Worm (Caenorhabditis elegans) whole organism, late embryonic: Measurements from ENCODE around the gene F56D2.2.
A peak's percentile ranks its signal among the peaks of the same experiment; 100 is the strongest.

Source experiments
- C08G9.2 ChIP-seq: sonication (generic microtip); optimal IDR thresholded peaks from 2 replicates; lab custom pipeline; 2016; ENCODE audit warnings: mild to moderate bottlenecking, missing genetic modification characterization, moderate library complexity, missing compliant biosample characterization
- F13H6.1 ChIP-seq: sonication (generic microtip); optimal IDR thresholded peaks from 2 replicates; lab custom pipeline; 2016; ENCODE audit warnings: missing genetic modification characterization, missing compliant biosample characterization
- K02D7.2 ChIP-seq: sonication (generic microtip); optimal IDR thresholded peaks from 2 replicates; lab custom pipeline; 2017; ENCODE audit warnings: mild to moderate bottlenecking, missing genetic modification characterization, missing compliant biosample characterization
- K09A11.1 ChIP-seq: sonication (generic microtip); optimal IDR thresholded peaks from 2 replicates; lab custom pipeline; 2017; ENCODE audit warnings: antibody characterized with exemption, mild to moderate bottlenecking, missing genetic modification characterization, missing compliant biosample characterization; ENCODE audit not compliant: insufficient read depth
- ama-1 ChIP-seq: fragments of 150-350 bp; optimal IDR thresholded peaks from 2 replicates; lab custom pipeline; 2014
- ceh-14 ChIP-seq: sonication (generic microtip); optimal IDR thresholded peaks from 2 replicates; lab custom pipeline; 2016; ENCODE audit warnings: missing genotype, missing genetic modification characterization, missing compliant biosample characterization
- ceh-22 ChIP-seq: sonication (generic microtip); optimal IDR thresholded peaks from 2 replicates; lab custom pipeline; 2017; ENCODE audit warnings: missing biosample characterization, missing genetic modification characterization
- ceh-34 ChIP-seq: sonication (generic microtip); optimal IDR thresholded peaks from 2 replicates; lab custom pipeline; 2016; ENCODE audit warnings: mild to moderate bottlenecking, missing genetic modification characterization, missing compliant biosample characterization
- ceh-48 ChIP-seq: sonication (generic microtip); optimal IDR thresholded peaks from 2 replicates; lab custom pipeline; 2016; ENCODE audit warnings: missing genetic modification characterization, inconsistent platforms, missing compliant biosample characterization
- ceh-6 ChIP-seq: fragments of 200-800 bp; sonication (Bioruptor generic); optimal IDR thresholded peaks from 2 replicates; lab custom pipeline; 2018; ENCODE audit warnings: mild to moderate bottlenecking, missing genetic modification characterization, missing compliant biosample characterization
- che-1 ChIP-seq: sonication (generic microtip); optimal IDR thresholded peaks from 2 replicates; lab custom pipeline; 2016; ENCODE audit warnings: mild to moderate bottlenecking, missing genetic modification characterization, missing compliant biosample characterization
- dve-1 ChIP-seq: sonication (generic microtip); optimal IDR thresholded peaks from 2 replicates; lab custom pipeline; 2017; ENCODE audit warnings: antibody characterized with exemption, mild to moderate bottlenecking, missing genetic modification characterization, missing compliant biosample characterization
- ets-4 ChIP-seq: sonication (generic microtip); optimal IDR thresholded peaks from 2 replicates; lab custom pipeline; 2016; ENCODE audit warnings: missing genetic modification characterization, missing compliant biosample characterization
- eyg-1 ChIP-seq: sonication (generic microtip); optimal IDR thresholded peaks from 2 replicates; lab custom pipeline; 2016; ENCODE audit warnings: missing genotype, missing genetic modification characterization, missing compliant biosample characterization
- fkh-6 ChIP-seq: sonication (generic microtip); optimal IDR thresholded peaks from 2 replicates; lab custom pipeline; 2016; ENCODE audit warnings: missing genetic modification characterization, missing compliant biosample characterization
- hlh-15 ChIP-seq: sonication (generic microtip); optimal IDR thresholded peaks from 2 replicates; lab custom pipeline; 2016; ENCODE audit warnings: missing genetic modification characterization, missing compliant biosample characterization
- hlh-30 ChIP-seq: sonication (generic microtip); optimal IDR thresholded peaks from 2 replicates; lab custom pipeline; 2017; ENCODE audit warnings: antibody characterized with exemption, missing genetic modification characterization, missing compliant biosample characterization; ENCODE audit not compliant: insufficient read depth
- lin-11 ChIP-seq: fragments of 200-800 bp; sonication (Bioruptor generic); optimal IDR thresholded peaks from 2 replicates; lab custom pipeline; 2018; ENCODE audit warnings: mild to moderate bottlenecking, missing genetic modification characterization, missing compliant biosample characterization
- madf-2 ChIP-seq: sonication (generic microtip); optimal IDR thresholded peaks from 2 replicates; lab custom pipeline; 2017; ENCODE audit warnings: missing genetic modification characterization, missing compliant biosample characterization
- mec-3 ChIP-seq: sonication (generic microtip); optimal IDR thresholded peaks from 2 replicates; lab custom pipeline; 2016; ENCODE audit warnings: borderline replicate concordance, missing genetic modification characterization, missing compliant biosample characterization
- nhr-11 ChIP-seq: fragments of 150-350 bp; optimal IDR thresholded peaks from 2 replicates; lab custom pipeline; 2014; ENCODE audit warnings: missing biosample characterization, missing genetic modification characterization
- npax-4 ChIP-seq: sonication (generic microtip); optimal IDR thresholded peaks from 2 replicates; lab custom pipeline; 2016; ENCODE audit warnings: missing genetic modification characterization, missing compliant biosample characterization
- odd-2 ChIP-seq: sonication (generic microtip); optimal IDR thresholded peaks from 2 replicates; lab custom pipeline; 2017; ENCODE audit warnings: antibody characterized with exemption, mild to moderate bottlenecking, missing genetic modification characterization, missing compliant biosample characterization
- pha-2 ChIP-seq: sonication (generic microtip); optimal IDR thresholded peaks from 2 replicates; lab custom pipeline; 2017; ENCODE audit warnings: mild to moderate bottlenecking, missing genetic modification characterization, missing compliant biosample characterization
- pha-4 ChIP-seq: fragments of 150-350 bp; optimal IDR thresholded peaks from 2 replicates; lab custom pipeline; 2018; ENCODE audit warnings: missing biosample characterization, missing genetic modification reagents, missing genetic modification characterization
- pqm-1 ChIP-seq: sonication (generic microtip); optimal IDR thresholded peaks from 2 replicates; lab custom pipeline; 2016; ENCODE audit warnings: missing genetic modification characterization, missing compliant biosample characterization
- pros-1 ChIP-seq: fragments of 150-350 bp; optimal IDR thresholded peaks from 2 replicates; lab custom pipeline; 2014; ENCODE audit warnings: missing biosample characterization, missing genetic modification reagents, missing genetic modification characterization
- sox-2 ChIP-seq: fragments of 200-800 bp; sonication (Bioruptor generic); IDR thresholded peaks from 2 replicates; pipeline ENCODE4 v1.3.6; 2022; ENCODE audit warnings: missing genetic modification reagents, missing genetic modification characterization, missing compliant biosample characterization
- sox-4 ChIP-seq: sonication (generic microtip); optimal IDR thresholded peaks from 2 replicates; lab custom pipeline; 2017; ENCODE audit warnings: mild to moderate bottlenecking, missing genetic modification characterization, inconsistent platforms, missing compliant biosample characterization
- tbx-7 ChIP-seq: sonication (generic microtip); optimal IDR thresholded peaks from 2 replicates; lab custom pipeline; 2016; ENCODE audit warnings: missing genotype, missing genetic modification characterization, missing compliant biosample characterization
- unc-3 ChIP-seq, 2 experiments: fragments of 200-800 bp in 1 of 2; sonication (Bioruptor generic) in 1 of 2; sonication (generic microtip) in 1 of 2; conservative IDR thresholded peaks in 1 of 2; optimal IDR thresholded peaks in 1 of 2; 2 replicates each; pipeline versions ENCODE4 v1.3.6 to Lab custom; 2016 to 2022; ENCODE audit warnings: missing compliant biosample characterization in 2 of 2, missing genetic modification characterization in 2 of 2, missing genetic modification reagents in 1 of 2
- unc-42 ChIP-seq: sonication (generic microtip); optimal IDR thresholded peaks from 2 replicates; lab custom pipeline; 2016; ENCODE audit warnings: missing genotype, missing genetic modification characterization, missing compliant biosample characterization
- unc-86 ChIP-seq: sonication (generic microtip); optimal IDR thresholded peaks from 2 replicates; lab custom pipeline; 2016; ENCODE audit warnings: missing genetic modification characterization, missing compliant biosample characterization

The F56D2.2 gene

DNA sequence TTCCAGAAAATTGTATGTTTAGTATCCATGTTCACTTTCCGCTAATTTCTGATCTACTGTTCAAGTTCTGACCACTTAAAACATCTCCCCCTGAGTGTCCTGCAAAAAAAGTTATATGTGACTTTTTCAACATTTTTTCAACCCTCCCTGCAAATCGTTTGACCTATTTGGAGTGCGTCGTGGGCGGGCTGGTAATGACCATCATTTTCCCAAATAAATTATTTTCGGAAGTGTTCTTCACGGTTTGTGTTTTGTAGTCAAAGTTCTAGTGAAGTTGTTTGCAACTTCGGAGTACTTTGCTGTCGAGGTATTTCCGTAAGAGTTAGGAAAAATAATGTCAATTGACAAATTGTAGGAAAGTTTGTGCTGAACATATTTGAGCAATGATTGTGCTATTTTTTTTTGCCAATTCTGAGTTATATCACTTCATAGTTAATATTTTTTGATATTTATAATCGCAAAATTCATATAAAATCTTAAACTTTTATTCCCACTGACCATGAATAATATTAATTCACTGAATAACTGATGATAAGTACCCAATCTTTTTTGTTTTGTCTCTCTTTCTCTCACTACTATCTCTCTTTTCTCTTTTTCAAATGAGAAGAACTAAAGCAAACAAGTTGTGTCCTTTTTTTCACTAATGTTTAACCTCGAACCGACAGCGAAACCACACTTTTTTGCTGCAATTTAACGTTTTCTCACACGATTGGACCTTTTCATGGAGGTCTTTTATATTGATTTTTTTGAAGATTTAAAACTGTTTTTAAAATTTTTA, 35.4 kb downstream of the F56D2.2 start:
- TF ChIP-seq unc-42: no peak
- no peak for TF ChIP-seq unc-86 (tag; lab: Kevin White, UChicago)
- no peak for TF ChIP-seq fkh-6 (tag; lab: Kevin White, UChicago)
- TF ChIP-seq F13H6.1 (tag; lab: Kevin White, UChicago): no peak
- no peak for TF ChIP-seq hlh-15 (tag; lab: Kevin White, UChicago)
- no peak for TF ChIP-seq tbx-7 (tag; lab: Kevin White, UChicago)
- TF ChIP-seq sox-2 (GFP tag; lab: Robert Waterston, UW): no peak
- TF ChIP-seq K02D7.2: no peak
- TF ChIP-seq ama-1 (lab: Kevin White, UChicago): no peak
- TF ChIP-seq eyg-1: no peak
- TF ChIP-seq che-1: no peak
- no peak for TF ChIP-seq K09A11.1
- no peak for TF ChIP-seq sox-4 (tag; lab: Kevin White, UChicago)
- no peak for TF ChIP-seq dve-1
- no peak for TF ChIP-seq lin-11
- no peak for TF ChIP-seq pha-4
- TF ChIP-seq npax-4 (tag; lab: Kevin White, UChicago): no peak
- TF ChIP-seq pha-2 (tag; lab: Kevin White, UChicago): no peak

DNA sequence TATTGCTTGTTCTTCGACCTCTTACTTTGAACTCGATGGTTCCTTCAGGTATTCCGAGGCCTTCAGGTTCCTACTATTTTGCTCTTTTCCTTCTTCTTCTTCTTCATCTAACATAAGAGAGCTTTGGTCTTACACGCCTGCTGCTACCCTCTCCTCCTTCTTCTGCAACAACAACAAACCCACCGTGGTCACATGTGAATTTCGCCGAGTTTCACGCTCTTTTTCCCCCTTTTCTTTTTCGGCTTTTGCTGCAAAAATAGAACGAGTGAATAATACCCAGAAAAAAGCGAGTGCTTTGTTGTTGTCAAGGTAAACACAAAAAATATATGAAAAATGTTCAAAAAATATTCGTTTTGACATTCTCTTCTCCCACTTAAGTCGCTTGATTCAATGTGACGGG, 36.4 kb downstream of the F56D2.2 start:
- TF ChIP-seq hlh-30 (tag; lab: Kevin White, UChicago): peak; percentile 30
- no peak for TF ChIP-seq ceh-34
- TF ChIP-seq C08G9.2: no peak

DNA sequence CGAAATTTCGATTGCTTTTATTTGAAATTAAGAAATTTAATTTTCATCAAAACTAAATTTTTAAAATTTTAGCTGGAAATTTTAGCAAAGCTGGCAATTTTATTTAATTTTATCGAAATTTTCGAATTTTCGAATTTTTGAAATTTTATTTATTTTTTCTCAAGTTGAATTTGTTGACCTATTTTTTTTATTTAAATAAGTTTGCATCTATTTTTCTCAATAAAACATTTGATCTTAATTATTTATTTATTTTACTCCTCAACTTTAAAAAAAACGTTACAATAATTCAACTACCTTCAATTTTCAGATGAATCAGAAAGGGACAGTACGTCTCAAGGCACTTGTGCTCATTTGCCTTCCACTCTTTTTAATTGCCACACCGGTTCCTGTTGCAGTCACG, 37.8 kb downstream of the F56D2.2 start, which contains the start of gene daf-4:
daf-4 (plus strand) TSS at position 301 of the 400 bp plus-strand sequence.
- TF ChIP-seq ceh-48 (tag; lab: Kevin White, UChicago) (no peak), ceh-6 (GFP tag; lab: Kevin White, UChicago) (no peak), unc-42 (no peak), ceh-22 (no peak), mec-3 (no peak), unc-3 (GFP tag; conservative IDR thresholded peaks at IDR 0.05; lab: Robert Waterston, UW) (no peak), unc-3 (tag; optimal IDR thresholded peaks at IDR 0.05; lab: Kevin White, UChicago) (no peak), fkh-6 (tag; lab: Kevin White, UChicago) (no peak), odd-2 (tag; lab: Kevin White, UChicago) (no peak), pros-1 (tag; lab: Kevin White, UChicago) (no peak), ets-4 (tag; lab: Kevin White, UChicago) (no peak), madf-2 (tag; lab: Kevin White, UChicago) (no peak)

DNA sequence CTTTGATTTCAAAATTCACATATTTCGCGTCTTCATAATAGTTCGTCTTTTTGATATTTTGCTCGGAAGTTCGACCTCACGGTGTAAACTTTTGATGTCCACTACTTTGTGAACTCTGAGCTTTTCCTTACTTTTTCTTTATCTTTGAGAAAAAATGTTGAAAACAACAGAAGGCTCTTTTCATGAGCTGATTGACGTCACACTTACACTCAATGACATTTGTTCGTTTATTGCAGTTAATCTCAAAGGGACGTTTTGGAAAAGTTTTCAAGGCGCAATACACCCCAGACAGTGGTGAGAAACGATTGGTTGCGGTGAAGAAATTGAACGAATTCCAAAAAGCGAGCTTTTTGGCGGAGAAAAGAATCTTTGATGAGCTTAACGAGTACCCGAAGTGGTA, 42.2 kb downstream of the F56D2.2 start:
- TF ChIP-seq pqm-1 (tag; lab: Kevin White, UChicago) (no peak), F13H6.1 (tag; lab: Kevin White, UChicago) (no peak), odd-2 (tag; lab: Kevin White, UChicago) (no peak)

DNA sequence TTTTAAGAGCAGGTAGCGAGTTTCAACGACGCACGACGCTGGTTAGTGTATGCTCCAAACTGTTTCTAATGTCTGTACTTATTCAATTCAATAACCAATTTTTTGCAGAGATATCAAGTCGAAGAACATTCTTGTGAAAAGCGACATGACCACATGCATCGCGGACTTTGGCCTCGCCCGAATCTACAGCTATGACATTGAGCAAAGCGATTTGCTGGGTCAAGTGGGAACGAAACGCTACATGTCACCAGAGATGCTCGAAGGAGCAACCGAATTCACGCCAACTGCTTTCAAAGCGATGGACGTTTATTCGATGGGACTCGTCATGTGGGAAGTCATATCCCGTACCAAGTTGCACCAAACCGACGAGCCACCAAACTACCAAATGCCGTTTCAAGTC, 43.3 kb downstream of the F56D2.2 start:
- TF ChIP-seq nhr-11 (no peak), sox-2 (GFP tag; lab: Robert Waterston, UW) (no peak), ceh-14 (tag; lab: Kevin White, UChicago) (no peak), hlh-30 (tag; lab: Kevin White, UChicago) (no peak), mec-3 (no peak)
- TF ChIP-seq, all 69 proteins: peak for 0
